Worm (Caenorhabditis elegans) whole organism, early embryonic: ENCODE results near the gene tbx-11.

Experiments
- B0310.2 ChIP-seq: sonication (generic microtip); optimal IDR thresholded peaks from 2 replicates; lab custom pipeline; 2016; ENCODE audit warnings: mild to moderate bottlenecking, missing genetic modification characterization, missing compliant biosample characterization
- F13C5.2 ChIP-seq: sonication (generic microtip); optimal IDR thresholded peaks from 2 replicates; lab custom pipeline; 2017; ENCODE audit warnings: mild to moderate bottlenecking, missing genetic modification characterization, inconsistent platforms, missing compliant biosample characterization
- aly-1 ChIP-seq: sonication (generic microtip); optimal IDR thresholded peaks from 2 replicates; lab custom pipeline; 2016; ENCODE audit warnings: missing genetic modification characterization, missing compliant biosample characterization
- ama-1 ChIP-seq: fragments of 150-350 bp; optimal IDR thresholded peaks from 2 replicates; lab custom pipeline; 2014
- ceh-13 ChIP-seq: fragments of 200-800 bp; sonication (Bioruptor generic); optimal IDR thresholded peaks from 2 replicates; lab custom pipeline; 2018; ENCODE audit warnings: mild to moderate bottlenecking, missing genetic modification characterization, missing compliant biosample characterization
- ceh-36 ChIP-seq: sonication (generic microtip); optimal IDR thresholded peaks from 2 replicates; lab custom pipeline; 2016; ENCODE audit warnings: missing genetic modification characterization, inconsistent platforms, missing compliant biosample characterization
- ets-7 ChIP-seq: sonication (generic microtip); optimal IDR thresholded peaks from 2 replicates; lab custom pipeline; 2016; ENCODE audit warnings: missing genotype, missing genetic modification characterization, missing compliant biosample characterization
- flt-1 ChIP-seq: fragments of 200-800 bp; sonication (Bioruptor generic); IDR thresholded peaks from 2 replicates; pipeline ENCODE4 v1.3.6; 2022; ENCODE audit warnings: missing genetic modification characterization, missing compliant biosample characterization
- hmbx-1 ChIP-seq: sonication (generic microtip); optimal IDR thresholded peaks from 2 replicates; lab custom pipeline; 2016; ENCODE audit warnings: mild to moderate bottlenecking, missing genetic modification characterization, missing compliant biosample characterization
- hmg-4 ChIP-seq: fragments of 200-800 bp; sonication (Bioruptor generic); optimal IDR thresholded peaks from 2 replicates; lab custom pipeline; 2018; ENCODE audit warnings: mild to moderate bottlenecking, missing genetic modification characterization, missing compliant biosample characterization
- hnd-1 ChIP-seq: sonication (generic microtip); optimal IDR thresholded peaks from 2 replicates; lab custom pipeline; 2016; ENCODE audit warnings: missing genetic modification characterization, missing compliant biosample characterization
- pes-1 ChIP-seq: fragments of 200-800 bp; sonication (Bioruptor generic); IDR thresholded peaks from 2 replicates; pipeline ENCODE4 v1.3.6; 2022; ENCODE audit warnings: missing genetic modification reagents, missing genetic modification characterization, missing compliant biosample characterization
- scrt-1 ChIP-seq: fragments of 200-800 bp; sonication (Bioruptor generic); IDR thresholded peaks from 2 replicates; pipeline ENCODE4 v1.3.6; 2022; ENCODE audit warnings: missing genetic modification characterization, missing compliant biosample characterization
- sea-1 ChIP-seq: fragments of 200-800 bp; sonication (Bioruptor generic); conservative IDR thresholded peaks from 2 replicates; pipeline ENCODE4 v1.3.6; 2022; ENCODE audit warnings: missing genetic modification characterization, missing compliant biosample characterization
- tbx-11 ChIP-seq: fragments of 200-800 bp; sonication (Bioruptor generic); IDR thresholded peaks from 2 replicates; pipeline ENCODE4 v1.3.6; 2022; ENCODE audit warnings: missing genetic modification characterization, missing compliant biosample characterization
- tbx-37 ChIP-seq: fragments of 200-800 bp; sonication (Bioruptor generic); conservative IDR thresholded peaks from 2 replicates; pipeline ENCODE4 v1.3.6; 2022; ENCODE audit warnings: missing genetic modification reagents, missing genetic modification characterization, missing compliant biosample characterization
- tra-4 ChIP-seq: sonication (generic microtip); optimal IDR thresholded peaks from 2 replicates; lab custom pipeline; 2017; ENCODE audit warnings: missing genetic modification characterization, missing compliant biosample characterization

tbx-11 gene

DNA sequence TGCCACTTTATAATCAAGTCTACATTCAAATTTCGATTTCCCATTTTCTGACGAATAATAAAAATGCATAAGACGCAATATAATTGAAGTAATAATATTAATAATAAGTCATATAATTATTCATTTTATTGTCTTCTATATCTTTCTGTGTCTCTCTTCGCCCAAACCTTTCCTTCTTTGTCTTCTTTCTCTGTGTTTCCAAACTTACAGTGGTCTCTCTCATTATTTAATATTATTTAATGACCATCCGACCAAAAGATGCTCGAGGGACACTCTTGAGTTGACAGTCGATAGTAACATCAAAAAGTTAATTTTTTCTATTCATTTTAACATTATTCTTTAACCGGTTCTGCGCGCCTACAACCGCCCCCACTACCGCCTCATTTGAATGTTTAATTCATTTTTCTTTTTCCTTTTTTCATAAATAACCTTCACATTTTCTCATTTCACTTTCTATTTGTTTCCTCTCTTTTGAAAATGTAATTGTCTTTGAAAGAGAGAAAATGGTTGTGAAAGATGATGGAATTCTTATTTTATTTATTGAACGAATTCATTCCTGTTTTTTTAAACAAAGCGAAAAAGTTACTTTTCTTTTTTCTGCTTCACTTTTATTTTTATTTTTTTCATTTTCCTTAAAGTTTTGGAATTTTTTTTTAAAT lies 27.0 kb upstream of the tbx-11 start:
- no peak for TF ChIP-seq hmbx-1 (tag; lab: Kevin White, UChicago)
- TF ChIP-seq F13C5.2 (tag; lab: Kevin White, UChicago): peak; percentile 4

ce11 chrIII:6072937-6073336 lies 26.2 kb upstream of the tbx-11 start:
- TF ChIP-seq pes-1 (GFP tag; lab: Robert Waterston, UW) (no peak), F13C5.2 (tag; lab: Kevin White, UChicago) (no peak), aly-1 (tag; lab: Kevin White, UChicago) (no peak), ceh-13 (GFP tag; lab: Kevin White, UChicago) (no peak), hmbx-1 (tag; lab: Kevin White, UChicago) (no peak), tra-4 (tag; lab: Kevin White, UChicago) (no peak), scrt-1 (no peak), sea-1 (GFP tag; lab: Robert Waterston, UW) (no peak), hmg-4 (GFP tag; lab: Kevin White, UChicago) (no peak)

- no peak for TF ChIP-seq F13C5.2 (tag; lab: Kevin White, UChicago)
- no peak for TF ChIP-seq scrt-1
- TF ChIP-seq ets-7 (tag; lab: Kevin White, UChicago): no peak
- no peak for TF ChIP-seq tbx-37 (GFP tag; lab: Robert Waterston, UW)
- TF ChIP-seq hmg-4 (GFP tag; lab: Kevin White, UChicago): no peak
- no peak for TF ChIP-seq aly-1 (tag; lab: Kevin White, UChicago)
- no peak for TF ChIP-seq ceh-13 (GFP tag; lab: Kevin White, UChicago)
- TF ChIP-seq tra-4 (tag; lab: Kevin White, UChicago): no peak
- TF ChIP-seq ama-1 (lab: Kevin White, UChicago): no peak
- no peak for TF ChIP-seq flt-1
- TF ChIP-seq B0310.2 (tag; lab: Kevin White, UChicago): no peak
- no peak for TF ChIP-seq tbx-11 (GFP tag; lab: Robert Waterston, UW)
- TF ChIP-seq hmbx-1 (tag; lab: Kevin White, UChicago): no peak
- TF ChIP-seq ceh-36 (tag; lab: Kevin White, UChicago): no peak
- TF ChIP-seq sea-1 (GFP tag; lab: Robert Waterston, UW): no peak
- TF ChIP-seq hnd-1: no peak
- no peak for TF ChIP-seq pes-1 (GFP tag; lab: Robert Waterston, UW)
Measured at ce11 chrIII:6067557-6067956, 20.8 kb upstream of the tbx-11 start, which contains the start of gene mapk-15. mapk-15 (plus strand) TSS chrIII:6067857.

ce11 chrIII:6056770-6057169 lies 10.0 kb upstream of the tbx-11 start, which contains the start of gene clc-10:
clc-10 (plus strand) TSS chrIII:6057070.
- no peak for TF ChIP-seq scrt-1
- no peak for TF ChIP-seq ama-1 (lab: Kevin White, UChicago)
- TF ChIP-seq tbx-37 (GFP tag; lab: Robert Waterston, UW): no peak
- no peak for TF ChIP-seq tbx-11 (GFP tag; lab: Robert Waterston, UW)
- TF ChIP-seq hmg-4 (GFP tag; lab: Kevin White, UChicago): no peak
- no peak for TF ChIP-seq ets-7 (tag; lab: Kevin White, UChicago)
- no peak for TF ChIP-seq ceh-13 (GFP tag; lab: Kevin White, UChicago)
- TF ChIP-seq hmbx-1 (tag; lab: Kevin White, UChicago): no peak
- no peak for TF ChIP-seq B0310.2 (tag; lab: Kevin White, UChicago)
- TF ChIP-seq pes-1 (GFP tag; lab: Robert Waterston, UW): no peak
- TF ChIP-seq F13C5.2 (tag; lab: Kevin White, UChicago): no peak
- no peak for TF ChIP-seq aly-1 (tag; lab: Kevin White, UChicago)
- no peak for TF ChIP-seq sea-1 (GFP tag; lab: Robert Waterston, UW)
- no peak for TF ChIP-seq flt-1

- TF ChIP-seq scrt-1 (no peak), tbx-11 (GFP tag; lab: Robert Waterston, UW) (no peak), ets-7 (tag; lab: Kevin White, UChicago) (no peak), hnd-1 (no peak), aly-1 (tag; lab: Kevin White, UChicago) (no peak), flt-1 (no peak), sea-1 (GFP tag; lab: Robert Waterston, UW) (no peak), tra-4 (tag; lab: Kevin White, UChicago) (no peak), pes-1 (GFP tag; lab: Robert Waterston, UW) (no peak), hmg-4 (GFP tag; lab: Kevin White, UChicago) (no peak)
Measured at ce11 chrIII:6056179-6056578, 9.4 kb upstream of the tbx-11 start.

DNA sequence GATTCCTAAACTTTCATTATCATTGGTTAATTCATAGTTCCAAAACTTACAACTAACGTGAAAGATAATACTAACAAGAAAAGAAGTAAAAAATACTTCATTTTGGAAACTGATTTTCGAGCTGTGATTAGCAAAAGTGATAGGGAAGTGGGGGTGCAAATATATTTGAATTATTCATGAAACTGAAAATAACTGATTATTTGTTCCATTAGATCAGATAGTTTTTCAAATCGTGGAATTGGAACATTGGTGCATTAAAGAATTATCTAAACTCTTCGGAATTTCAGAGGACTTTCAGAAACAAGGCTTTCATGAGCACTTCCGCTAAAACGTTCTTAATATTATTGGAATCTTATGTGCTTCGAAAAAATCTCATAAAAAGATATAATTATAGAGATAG lies 8.9 kb upstream of the tbx-11 start, which contains the start of gene F40H6.5:
TSS of gene F40H6.5 (minus strand) at position 101 of the 400 bp plus-strand sequence.
- no peak for TF ChIP-seq aly-1 (tag; lab: Kevin White, UChicago)
- no peak for TF ChIP-seq B0310.2 (tag; lab: Kevin White, UChicago)

DNA sequence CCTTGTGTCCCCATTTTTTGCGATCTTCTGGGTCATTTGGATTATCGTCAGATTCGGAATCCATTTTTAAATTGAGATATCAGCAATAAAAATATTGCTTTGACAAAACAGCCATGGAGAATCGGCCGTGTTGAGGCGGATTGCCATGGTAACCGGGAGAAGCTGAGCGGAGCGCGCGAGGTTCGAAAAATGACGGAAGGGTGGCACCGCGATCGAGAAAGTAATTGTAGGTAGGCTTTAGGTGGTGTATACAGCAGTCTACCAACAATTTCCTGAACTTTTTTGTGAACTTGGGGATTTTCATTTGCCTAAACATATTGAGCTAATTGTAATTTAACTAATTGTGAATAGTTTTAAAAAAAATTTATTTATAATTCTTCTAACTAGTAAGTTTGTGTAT lies 7.4 kb downstream of the tbx-11 start, which contains the start of gene ift-139:
TSS of gene ift-139 (minus strand) at position 101 of the 400 bp plus-strand sequence.
- no peak for TF ChIP-seq tbx-37 (GFP tag; lab: Robert Waterston, UW)
- no peak for TF ChIP-seq B0310.2 (tag; lab: Kevin White, UChicago)
- TF ChIP-seq tra-4 (tag; lab: Kevin White, UChicago): no peak

DNA sequence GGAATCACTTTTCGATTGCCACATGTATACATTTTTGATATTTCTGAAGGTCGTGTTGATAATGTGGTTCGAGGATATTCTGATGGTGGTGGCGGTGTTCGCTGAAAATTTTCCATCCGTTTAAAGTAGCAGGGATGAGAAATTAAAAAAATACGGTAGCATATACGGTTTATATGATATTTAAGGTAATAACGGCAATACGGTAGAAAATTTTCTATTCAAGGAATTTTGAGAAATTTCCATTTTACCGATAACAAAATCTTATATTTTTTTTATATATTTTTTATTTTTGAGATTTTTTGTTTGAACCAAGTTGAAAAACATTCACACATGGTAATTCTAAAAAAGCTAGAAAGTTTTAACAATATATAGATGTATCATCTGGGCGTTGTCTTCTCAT lies 16.3 kb downstream of the tbx-11 start, which contains the start of gene ZK328.6:
TSS of gene ZK328.6 (minus strand) at position 101 of the 400 bp plus-strand sequence.
- TF ChIP-seq flt-1 (no peak), sea-1 (GFP tag; lab: Robert Waterston, UW) (no peak), hmbx-1 (tag; lab: Kevin White, UChicago) (no peak), pes-1 (GFP tag; lab: Robert Waterston, UW) (no peak)
